Worm (Caenorhabditis elegans) whole organism, L3 larva: ENCODE measurements around the gene elt-1.

ENCODE experiments used
- R02D3.7 ChIP-seq: fragments of 150-350 bp; optimal IDR thresholded peaks from 2 replicates; lab custom pipeline; 2014; ENCODE audit warnings: missing biosample characterization, missing genetic modification characterization
- aly-2 ChIP-seq: fragments of 150-350 bp; optimal IDR thresholded peaks from 2 replicates; lab custom pipeline; 2014; ENCODE audit warnings: missing biosample characterization, missing genetic modification characterization
- ama-1 ChIP-seq: fragments of 150-350 bp; optimal IDR thresholded peaks from 2 replicates; lab custom pipeline; 2018
- ceh-28 ChIP-seq: fragments of 150-350 bp; optimal IDR thresholded peaks from 2 replicates; lab custom pipeline; 2014; ENCODE audit warnings: missing biosample characterization, missing genetic modification reagents, missing genetic modification characterization
- ceh-82 ChIP-seq: fragments of 150-350 bp; optimal IDR thresholded peaks from 2 replicates; lab custom pipeline; 2014; ENCODE audit warnings: missing biosample characterization, missing genetic modification characterization
- ceh-9 ChIP-seq: sonication (generic microtip); optimal IDR thresholded peaks from 2 replicates; lab custom pipeline; 2018; ENCODE audit warnings: missing biosample characterization, missing genetic modification characterization
- daf-12 ChIP-seq: fragments of 150-350 bp; optimal IDR thresholded peaks from 2 replicates; lab custom pipeline; 2014; ENCODE audit warnings: missing biosample characterization, missing genetic modification reagents, missing genetic modification characterization
- egl-5 ChIP-seq: fragments of 150-350 bp; optimal IDR thresholded peaks from 2 replicates; lab custom pipeline; 2017; ENCODE audit warnings: missing biosample characterization, missing genetic modification reagents, missing genetic modification characterization, inconsistent platforms
- elt-1 ChIP-seq: fragments of 150-350 bp; optimal IDR thresholded peaks from 2 replicates; lab custom pipeline; 2014; ENCODE audit warnings: missing biosample characterization, missing genetic modification characterization
- elt-2 ChIP-seq: sonication (generic microtip); optimal IDR thresholded peaks from 2 replicates; lab custom pipeline; 2016; ENCODE audit warnings: missing genetic modification reagents, mild to moderate bottlenecking, missing genetic modification characterization, missing compliant biosample characterization
- elt-3 ChIP-seq, 3 experiments: fragments of 150-350 bp in 1 of 3; sonication (generic microtip) in 2 of 3; optimal IDR thresholded peaks; 2 replicates in 2 of 3; 4 replicates in 1 of 3; lab custom pipeline; 2014 to 2017; ENCODE audit warnings: missing biosample characterization in 3 of 3, missing genetic modification characterization in 3 of 3
- eor-1 ChIP-seq, 2 experiments: fragments of 150-350 bp; optimal IDR thresholded peaks; 2 replicates each; lab custom pipeline; 2014 to 2018; ENCODE audit warnings: missing biosample characterization in 2 of 2, missing genetic modification characterization in 2 of 2
- fkh-2 ChIP-seq: fragments of 150-350 bp; optimal IDR thresholded peaks from 2 replicates; lab custom pipeline; 2014; ENCODE audit warnings: missing biosample characterization, missing genetic modification reagents, missing genetic modification characterization
- hmg-11 ChIP-seq: sonication (generic microtip); optimal IDR thresholded peaks from 2 replicates; lab custom pipeline; 2016; ENCODE audit warnings: missing genetic modification characterization, missing compliant biosample characterization
- jun-1 ChIP-seq: fragments of 150-350 bp; optimal IDR thresholded peaks from 2 replicates; lab custom pipeline; 2014; ENCODE audit warnings: missing biosample characterization, missing genetic modification reagents, missing genetic modification characterization
- lin-15B ChIP-seq: fragments of 150-350 bp; optimal IDR thresholded peaks from 2 replicates; lab custom pipeline; 2014; ENCODE audit warnings: missing biosample characterization, missing genetic modification characterization
- lin-39 ChIP-seq: fragments of 150-350 bp; optimal IDR thresholded peaks from 2 replicates; lab custom pipeline; 2018; ENCODE audit warnings: missing biosample characterization, missing genetic modification reagents, missing genetic modification characterization
- lsy-12 ChIP-seq: sonication (generic microtip); optimal IDR thresholded peaks from 2 replicates; lab custom pipeline; 2016; ENCODE audit warnings: mild to moderate bottlenecking, missing genetic modification characterization, missing compliant biosample characterization
- mdl-1 ChIP-seq: fragments of 150-350 bp; optimal IDR thresholded peaks from 2 replicates; lab custom pipeline; 2014; ENCODE audit warnings: missing biosample characterization, missing genetic modification characterization
- nfya-1 ChIP-seq: sonication (generic microtip); optimal IDR thresholded peaks from 2 replicates; lab custom pipeline; 2017; ENCODE audit warnings: missing genetic modification characterization, mild to moderate bottlenecking, missing compliant biosample characterization, antibody characterized with exemption, moderate library complexity; ENCODE audit not compliant: insufficient read depth
- nhr-11 ChIP-seq: fragments of 150-350 bp; optimal IDR thresholded peaks from 2 replicates; lab custom pipeline; 2014; ENCODE audit warnings: missing biosample characterization, missing genetic modification characterization
- nhr-12 ChIP-seq: fragments of 150-350 bp; optimal IDR thresholded peaks from 2 replicates; lab custom pipeline; 2014; ENCODE audit warnings: missing biosample characterization, missing genetic modification characterization
- nhr-23 ChIP-seq: fragments of 150-350 bp; optimal IDR thresholded peaks from 2 replicates; lab custom pipeline; 2014; ENCODE audit warnings: missing biosample characterization, missing genetic modification reagents, missing genetic modification characterization
- nhr-237 ChIP-seq: fragments of 150-350 bp; optimal IDR thresholded peaks from 2 replicates; lab custom pipeline; 2014; ENCODE audit warnings: missing biosample characterization, missing genetic modification characterization
- nhr-25 ChIP-seq: sonication (generic microtip); optimal IDR thresholded peaks from 2 replicates; lab custom pipeline; 2017; ENCODE audit warnings: missing biosample characterization, missing genetic modification characterization
- nhr-28 ChIP-seq: fragments of 150-350 bp; optimal IDR thresholded peaks from 2 replicates; lab custom pipeline; 2014; ENCODE audit warnings: missing biosample characterization, missing genetic modification characterization
- nhr-43 ChIP-seq: sonication (generic microtip); optimal IDR thresholded peaks from 2 replicates; lab custom pipeline; 2016; ENCODE audit warnings: mild to moderate bottlenecking, missing genetic modification characterization, missing compliant biosample characterization; ENCODE audit not compliant: poor library complexity, severe bottlenecking
- nhr-67 ChIP-seq: fragments of 150-350 bp; optimal IDR thresholded peaks from 2 replicates; lab custom pipeline; 2014; ENCODE audit warnings: missing biosample characterization, missing genetic modification characterization
- nhr-76 ChIP-seq: fragments of 150-350 bp; sonication (generic microtip); optimal IDR thresholded peaks from 5 replicates; lab custom pipeline; 2014; ENCODE audit warnings: missing biosample characterization, missing genetic modification characterization
- nhr-77 ChIP-seq: fragments of 150-350 bp; optimal IDR thresholded peaks from 2 replicates; lab custom pipeline; 2014; ENCODE audit warnings: missing biosample characterization, missing genetic modification characterization
- pha-4 ChIP-seq: fragments of 150-350 bp; optimal IDR thresholded peaks from 2 replicates; lab custom pipeline; 2014; ENCODE audit warnings: missing biosample characterization, missing genetic modification reagents, missing genetic modification characterization
- pqm-1 ChIP-seq: fragments of 150-350 bp; optimal IDR thresholded peaks from 2 replicates; lab custom pipeline; 2017; ENCODE audit warnings: missing biosample characterization, missing genetic modification characterization, inconsistent platforms
- sea-2 ChIP-seq: fragments of 150-350 bp; sonication (generic microtip); optimal IDR thresholded peaks from 4 replicates; lab custom pipeline; 2014; ENCODE audit warnings: missing biosample characterization, missing genetic modification reagents, missing genetic modification characterization
- skn-1 ChIP-seq: fragments of 150-350 bp; optimal IDR thresholded peaks from 2 replicates; lab custom pipeline; 2014; ENCODE audit warnings: missing biosample characterization, missing genetic modification characterization
- snpc-4 ChIP-seq: fragments of 150-350 bp; optimal IDR thresholded peaks from 2 replicates; lab custom pipeline; 2014; ENCODE audit warnings: missing biosample characterization, missing genetic modification characterization
- tbx-2 ChIP-seq: sonication (generic microtip); optimal IDR thresholded peaks from 2 replicates; lab custom pipeline; 2016; ENCODE audit warnings: mild to moderate bottlenecking, missing genetic modification characterization, missing compliant biosample characterization
- unc-39 ChIP-seq: sonication (generic microtip); optimal IDR thresholded peaks from 4 replicates; lab custom pipeline; 2017; ENCODE audit warnings: missing biosample characterization, missing genetic modification characterization
- zag-1 ChIP-seq: fragments of 150-350 bp; optimal IDR thresholded peaks from 2 replicates; lab custom pipeline; 2014; ENCODE audit warnings: missing biosample characterization, missing genetic modification characterization
- ztf-11 ChIP-seq: fragments of 150-350 bp; optimal IDR thresholded peaks from 2 replicates; lab custom pipeline; 2014; ENCODE audit warnings: missing biosample characterization, missing genetic modification characterization
- ztf-4 ChIP-seq: fragments of 150-350 bp; optimal IDR thresholded peaks from 2 replicates; lab custom pipeline; 2014; ENCODE audit warnings: missing biosample characterization, missing genetic modification characterization

The elt-1 gene

DNA sequence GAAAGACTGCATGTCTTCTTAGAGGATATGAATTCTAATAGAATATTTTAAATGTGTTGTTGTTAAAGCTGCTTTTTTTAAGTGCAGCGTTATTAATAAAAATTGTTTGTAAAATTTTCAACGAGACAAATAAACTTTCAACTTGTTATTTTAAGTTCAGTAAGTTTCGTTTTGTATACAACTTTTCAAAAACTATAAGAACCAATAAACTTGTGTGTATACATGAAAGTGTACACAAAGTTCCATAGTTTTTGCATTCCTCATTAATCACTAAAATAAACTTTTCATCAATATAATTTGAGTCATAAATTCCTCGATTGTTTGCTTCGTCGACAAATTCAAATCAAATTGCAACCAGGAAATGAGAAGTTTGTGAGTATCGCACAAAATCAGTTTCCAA is 33.9 kb downstream of the elt-1 start, which contains the start of gene srm-3:
TSS of gene srm-3 (plus strand) at position 301 of the 400 bp plus-strand sequence.
- TF ChIP-seq daf-12 (tag; lab: Kevin White, UChicago) = no peak
- TF ChIP-seq egl-5 (tag; lab: Kevin White, UChicago) = no peak
- TF ChIP-seq skn-1 (tag; lab: Kevin White, UChicago) = no peak
- TF ChIP-seq elt-3 (tag; optimal IDR thresholded peaks at IDR 0.05; lab: Kevin White, UChicago) = no peak
- TF ChIP-seq mdl-1 (tag; lab: Kevin White, UChicago) = no peak
- no peak for TF ChIP-seq hmg-11 (tag; lab: Kevin White, UChicago)

DNA sequence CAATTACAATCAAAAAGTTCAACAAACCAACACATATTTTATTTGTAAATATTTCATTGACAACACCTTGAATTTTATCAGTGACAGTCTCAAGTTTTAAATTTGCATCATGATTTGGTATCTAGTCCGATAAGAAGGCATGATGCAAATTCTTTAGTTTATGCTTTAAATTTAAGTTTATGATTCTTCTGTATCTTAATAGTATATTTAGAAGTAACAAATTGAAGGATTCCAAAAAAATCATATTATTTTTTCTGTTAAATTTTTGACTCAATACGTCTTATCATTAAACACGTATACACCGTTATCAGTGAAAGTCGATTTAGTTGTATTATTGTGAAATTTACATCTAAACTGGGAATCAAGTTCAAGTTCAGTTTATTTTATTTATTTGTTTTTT is 36.4 kb downstream of the elt-1 start, which contains the start of gene chca-1:
TSS of gene chca-1 (plus strand) at position 161 of the 400 bp plus-strand sequence.
- peak; percentile 89 for TF ChIP-seq pqm-1 (tag; lab: Kevin White, UChicago)
- no peak for TF ChIP-seq nhr-43 (tag; lab: Kevin White, UChicago)
- no peak for TF ChIP-seq tbx-2 (tag; lab: Kevin White, UChicago)
- TF ChIP-seq pha-4 (tag; lab: Kevin White, UChicago) = peak; percentile 9
- no peak for TF ChIP-seq aly-2
- TF ChIP-seq elt-3 (tag; optimal IDR thresholded peaks at IDR 0.05; lab: Kevin White, UChicago) = no peak
- peak; percentile 97 for TF ChIP-seq elt-2 (tag; lab: Kevin White, UChicago)
- TF ChIP-seq nhr-76 (tag; lab: Kevin White, UChicago) = no peak
- TF ChIP-seq skn-1 (tag; lab: Kevin White, UChicago) = peak; percentile 63
- TF ChIP-seq ceh-9 (tag; lab: Kevin White, UChicago) = no peak
- no peak for TF ChIP-seq ama-1 (lab: Kevin White, UChicago)
- no peak for TF ChIP-seq snpc-4 (tag; lab: Kevin White, UChicago)
- TF ChIP-seq R02D3.7 (tag; lab: Kevin White, UChicago) = no peak
- no peak for TF ChIP-seq lin-15B
- no peak for TF ChIP-seq fkh-2
- no peak for TF ChIP-seq nfya-1 (tag; lab: Kevin White, UChicago)
- no peak for TF ChIP-seq nhr-23 (tag; lab: Kevin White, UChicago)
- TF ChIP-seq sea-2 (GFP tag; lab: Kevin White, UChicago) = no peak
- TF ChIP-seq nhr-77 (tag; lab: Kevin White, UChicago) = no peak
- no peak for TF ChIP-seq jun-1 (tag; lab: Kevin White, UChicago)
- TF ChIP-seq zag-1 (tag; lab: Kevin White, UChicago) = no peak
- TF ChIP-seq nhr-11 (tag; lab: Kevin White, UChicago) = no peak
- no peak for TF ChIP-seq unc-39 (tag; lab: Kevin White, UChicago)
- no peak for TF ChIP-seq ztf-11
- no peak for TF ChIP-seq ceh-82
- no peak for TF ChIP-seq ceh-28 (tag; lab: Kevin White, UChicago)
- TF ChIP-seq mdl-1 (tag; lab: Kevin White, UChicago) = no peak
- TF ChIP-seq nhr-237 (tag; lab: Kevin White, UChicago) = no peak
- TF ChIP-seq nhr-25 (tag; lab: Kevin White, UChicago) = no peak
- TF ChIP-seq lsy-12 = no peak

DNA sequence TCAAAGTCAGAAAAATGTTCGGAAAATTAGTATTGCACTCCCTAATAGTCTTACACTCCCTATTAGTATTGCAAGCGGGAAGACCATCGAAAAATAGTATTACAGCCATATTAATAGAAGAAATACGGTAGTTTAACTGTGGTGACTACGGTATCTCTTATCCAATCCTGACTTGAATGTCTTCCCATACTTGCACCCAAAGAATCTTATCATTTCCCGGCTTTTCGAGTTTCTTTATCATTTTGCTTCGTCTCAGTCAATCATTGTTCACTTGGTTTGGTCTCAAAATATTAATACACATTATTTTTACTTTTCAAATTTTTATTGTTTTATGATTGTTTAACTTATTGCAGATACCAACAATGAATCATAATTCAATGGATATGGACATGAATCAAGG is 38.4 kb downstream of the elt-1 start, which contains the start of gene F58G6.3:
TSS of gene F58G6.3 (plus strand) at position 352 of the 400 bp plus-strand sequence.
- TF ChIP-seq nhr-25 (tag; lab: Kevin White, UChicago) (no peak), ztf-4 (no peak), elt-1 (no peak), eor-1 (tag; optimal IDR thresholded peaks at IDR 0.05; lab: Kevin White, UChicago) (no peak), nfya-1 (tag; lab: Kevin White, UChicago) (peak; percentile 7), unc-39 (tag; lab: Kevin White, UChicago) (no peak), hmg-11 (tag; lab: Kevin White, UChicago) (no peak), nhr-28 (tag; lab: Kevin White, UChicago) (no peak), pqm-1 (tag; lab: Kevin White, UChicago) (peak; percentile 35), nhr-12 (tag; lab: Kevin White, UChicago) (no peak), R02D3.7 (tag; lab: Kevin White, UChicago) (no peak), lin-39 (tag; lab: Kevin White, UChicago) (no peak), tbx-2 (tag; lab: Kevin White, UChicago) (no peak), nhr-67 (no peak), elt-2 (tag; lab: Kevin White, UChicago) (peak; percentile 62)
